Worm (Caenorhabditis elegans) whole organism, midembryonic: ENCODE results near the gene ztf-8.

Experiments used
- T22C8.4 ChIP-seq: fragments of 200-800 bp; sonication (Bioruptor generic); IDR thresholded peaks from 2 replicates; pipeline ENCODE4 v1.3.6; 2022; ENCODE audit warnings: missing genetic modification characterization, missing compliant biosample characterization
- cog-1 ChIP-seq: sonication (generic microtip); optimal IDR thresholded peaks from 2 replicates; lab custom pipeline; 2016; ENCODE audit warnings: missing genetic modification characterization, missing compliant biosample characterization
- flt-1 ChIP-seq: fragments of 200-800 bp; sonication (Bioruptor generic); IDR thresholded peaks from 2 replicates; pipeline ENCODE4 v1.3.6; 2022; ENCODE audit warnings: missing genetic modification characterization, missing compliant biosample characterization
- klf-2 ChIP-seq: fragments of 200-800 bp; sonication (Bioruptor generic); conservative IDR thresholded peaks from 2 replicates; pipeline ENCODE4 v1.3.6; 2022; ENCODE audit warnings: missing genetic modification reagents, missing genetic modification characterization, missing compliant biosample characterization
- med-1 ChIP-seq: sonication (generic microtip); optimal IDR thresholded peaks from 2 replicates; lab custom pipeline; 2017; ENCODE audit warnings: missing genetic modification characterization, mild to moderate bottlenecking, missing compliant biosample characterization, antibody characterized with exemption, missing genetic modification reagents; ENCODE audit not compliant: insufficient read depth
- ref-1 ChIP-seq: fragments of 200-800 bp; sonication (Bioruptor generic); conservative IDR thresholded peaks from 2 replicates; pipeline ENCODE4 v1.3.6; 2022; ENCODE audit warnings: missing genetic modification reagents, missing genetic modification characterization, missing compliant biosample characterization
- tab-1 ChIP-seq: fragments of 200-800 bp; sonication (Bioruptor generic); IDR thresholded peaks from 2 replicates; pipeline ENCODE4 v1.3.6; 2022; ENCODE audit warnings: missing genetic modification characterization, missing compliant biosample characterization
- ztf-23 ChIP-seq: fragments of 200-800 bp; sonication (Bioruptor generic); IDR thresholded peaks from 2 replicates; pipeline ENCODE4 v1.3.6; 2022; ENCODE audit warnings: missing genetic modification reagents, missing genetic modification characterization, missing compliant biosample characterization
- ztf-29 ChIP-seq: fragments of 200-800 bp; sonication (Bioruptor generic); IDR thresholded peaks from 2 replicates; pipeline ENCODE4 v1.3.6; 2022; ENCODE audit warnings: missing genetic modification reagents, missing genetic modification characterization, missing compliant biosample characterization

ce11 chrIII:5274715-5275355 is 1.6 kb upstream of the ztf-8 start, which contains the start of the genes daf-41 and toc-1:
- TF ChIP-seq ztf-23 (GFP tag; lab: Robert Waterston, UW) (no peak), ztf-29 (GFP tag; lab: Robert Waterston, UW) (no peak), klf-2 (GFP tag; lab: Robert Waterston, UW) (no peak), ref-1 (GFP tag; lab: Robert Waterston, UW) (no peak), flt-1 (GFP tag; lab: Robert Waterston, UW) (no peak), cog-1 (no peak), T22C8.4 (no peak), tab-1 (GFP tag; lab: Robert Waterston, UW) (no peak), med-1 (GFP tag; lab: Kevin White, UChicago) (no peak)
